Fruit fly (Drosophila melanogaster): ENCODE measurements around the gene unc-45.

DNA sequence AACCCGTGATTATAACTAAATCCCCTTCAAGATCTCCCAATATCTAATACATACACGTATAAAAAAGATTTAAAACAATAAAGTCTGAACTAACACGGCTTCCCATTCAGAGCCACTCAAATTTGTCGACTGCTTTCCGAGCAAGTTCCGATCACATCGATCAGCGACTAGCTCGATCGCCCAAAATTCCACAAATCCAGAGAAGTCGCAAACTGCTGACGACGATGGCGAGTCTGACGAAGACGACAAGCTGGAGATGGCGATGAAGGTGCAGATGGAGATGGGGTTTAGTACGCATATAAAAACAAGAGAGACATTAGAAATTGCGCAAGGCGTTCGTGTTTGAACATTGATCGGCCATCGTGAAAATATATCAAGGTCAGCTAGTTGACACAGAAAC is 34.3 kb upstream of the unc-45 start:
- TF ChIP-seq CG34367 (tag; optimal IDR thresholded peaks at IDR 0.05) (no peak), CG15710 (tag; optimal IDR thresholded peaks at IDR 0.05) (no peak), Ets98B (GFP tag; IDR thresholded peaks at IDR 0.05) (no peak), D1 (tag; optimal IDR thresholded peaks at IDR 0.05) (no peak), Pif1B (GFP tag; optimal IDR thresholded peaks at IDR 0.05) (no peak), gl (tag; optimal IDR thresholded peaks at IDR 0.05) (no peak)

Data from whole organism, pupa.